Worm (Caenorhabditis elegans) whole organism, dauer: ENCODE results near the gene cyp-25A2.
A peak's percentile ranks its signal among the peaks of the same experiment; 100 is the strongest.

Experiments
- unc-62 ChIP-seq: sonication (generic microtip); optimal IDR thresholded peaks from 2 replicates; lab custom pipeline; 2017; ENCODE audit warnings: missing biosample characterization, missing genetic modification reagents, missing genetic modification characterization

cyp-25A2 gene

ce11 chrIII:3834800-3835271, at the start of gene cyp-25A2:
cyp-25A2 (plus strand) TSS chrIII:3835221.
- no peak for TF ChIP-seq unc-62 (GFP tag; lab: Kevin White, UChicago)

- no peak for TF ChIP-seq unc-62 (GFP tag; lab: Kevin White, UChicago)
Observed at ce11 chrIII:3786427-3786935, 48.5 kb upstream of the cyp-25A2 start, which contains the start of gene acy-3. acy-3 (minus strand) TSS chrIII:3786477.

- no peak for TF ChIP-seq unc-62 (GFP tag; lab: Kevin White, UChicago)
Observed at ce11 chrIII:3789688-3790371, 45.2 kb upstream of the cyp-25A2 start.

- TF ChIP-seq unc-62 (GFP tag; lab: Kevin White, UChicago) = no peak
Observed at ce11 chrIII:3790855-3791254, 44.2 kb upstream of the cyp-25A2 start.

- TF ChIP-seq unc-62 (GFP tag; lab: Kevin White, UChicago) = no peak
Observed at ce11 chrIII:3795933-3796332, 39.1 kb upstream of the cyp-25A2 start.

ce11 chrIII:3797180-3798026, 37.6 kb upstream of the cyp-25A2 start:
- TF ChIP-seq unc-62 (GFP tag; lab: Kevin White, UChicago) = no peak

- no peak for TF ChIP-seq unc-62 (GFP tag; lab: Kevin White, UChicago)
Observed at ce11 chrIII:3798416-3798815, 36.6 kb upstream of the cyp-25A2 start.

ce11 chrIII:3799213-3799612, 35.8 kb upstream of the cyp-25A2 start:
- TF ChIP-seq unc-62 (GFP tag; lab: Kevin White, UChicago) = no peak

- TF ChIP-seq unc-62 (GFP tag; lab: Kevin White, UChicago) = no peak
Observed at ce11 chrIII:3800240-3800933, 34.6 kb upstream of the cyp-25A2 start, which contains the start of gene mtm-3. mtm-3 (minus strand) TSS chrIII:3800467.

ce11 chrIII:3800934-3801252, 34.1 kb upstream of the cyp-25A2 start:
- TF ChIP-seq unc-62 (GFP tag; lab: Kevin White, UChicago) = no peak

ce11 chrIII:3801379-3801894, 33.6 kb upstream of the cyp-25A2 start:
- TF ChIP-seq unc-62 (GFP tag; lab: Kevin White, UChicago) = peak; percentile 49

ce11 chrIII:3803113-3803512, 31.9 kb upstream of the cyp-25A2 start:
- no peak for TF ChIP-seq unc-62 (GFP tag; lab: Kevin White, UChicago)

- no peak for TF ChIP-seq unc-62 (GFP tag; lab: Kevin White, UChicago)
Observed at ce11 chrIII:3804422-3804821, 30.6 kb upstream of the cyp-25A2 start, which contains the start of gene xbx-5. xbx-5 (minus strand) TSS chrIII:3804477.

- no peak for TF ChIP-seq unc-62 (GFP tag; lab: Kevin White, UChicago)
Observed at ce11 chrIII:3806883-3807282, 28.1 kb upstream of the cyp-25A2 start.

ce11 chrIII:3807590-3807989, 27.4 kb upstream of the cyp-25A2 start:
- TF ChIP-seq unc-62 (GFP tag; lab: Kevin White, UChicago) = no peak
